Worm (Caenorhabditis elegans) whole organism, L2 larva: ENCODE results near the gene ldp-1.

Experiments
- ZK546.5 ChIP-seq: sonication (generic microtip); optimal IDR thresholded peaks from 2 replicates; lab custom pipeline; 2017; ENCODE audit warnings: missing biosample characterization, missing genetic modification characterization
- ama-1 ChIP-seq: fragments of 150-350 bp; optimal IDR thresholded peaks from 2 replicates; lab custom pipeline; 2018; ENCODE audit warnings: inconsistent platforms
- blmp-1 ChIP-seq: sonication (generic microtip); optimal IDR thresholded peaks from 2 replicates; lab custom pipeline; 2017; ENCODE audit warnings: missing genetic modification characterization, mild to moderate bottlenecking, missing compliant biosample characterization, antibody characterized with exemption, moderate library complexity; ENCODE audit not compliant: insufficient read depth
- lin-39 ChIP-seq: fragments of 150-350 bp; optimal IDR thresholded peaks from 2 replicates; lab custom pipeline; 2014; ENCODE audit warnings: missing biosample characterization, missing genetic modification reagents, missing genetic modification characterization
- nhr-11 ChIP-seq: fragments of 150-350 bp; optimal IDR thresholded peaks from 2 replicates; lab custom pipeline; 2014; ENCODE audit warnings: missing biosample characterization, missing genetic modification characterization
- nhr-12 ChIP-seq: fragments of 150-350 bp; optimal IDR thresholded peaks from 2 replicates; lab custom pipeline; 2014; ENCODE audit warnings: missing biosample characterization, missing genetic modification characterization
- nhr-25 ChIP-seq: fragments of 150-350 bp; sonication (generic microtip); optimal IDR thresholded peaks from 3 replicates; lab custom pipeline; 2014; ENCODE audit warnings: missing biosample characterization, missing genetic modification characterization
- nhr-77 ChIP-seq: fragments of 150-350 bp; optimal IDR thresholded peaks from 2 replicates; lab custom pipeline; 2014; ENCODE audit warnings: missing biosample characterization, missing genetic modification characterization
- skn-1 ChIP-seq: sonication (generic microtip); optimal IDR thresholded peaks from 2 replicates; lab custom pipeline; 2017; ENCODE audit warnings: missing biosample characterization, missing genetic modification characterization
- sma-9 ChIP-seq, 2 experiments: fragments of 150-350 bp in 1 of 2; sonication (generic microtip) in 1 of 2; optimal IDR thresholded peaks; 2 replicates each; lab custom pipeline; 2014 to 2016; ENCODE audit warnings: missing genetic modification characterization in 2 of 2, mild to moderate bottlenecking in 1 of 2, missing biosample characterization in 1 of 2, missing compliant biosample characterization in 1 of 2, missing genetic modification reagents in 1 of 2, moderate library complexity in 1 of 2
- zag-1 ChIP-seq: fragments of 150-350 bp; optimal IDR thresholded peaks from 2 replicates; lab custom pipeline; 2014; ENCODE audit warnings: missing biosample characterization, missing genetic modification characterization
- ztf-11 ChIP-seq: sonication (generic microtip); optimal IDR thresholded peaks from 2 replicates; lab custom pipeline; 2017; ENCODE audit warnings: missing biosample characterization, missing genetic modification characterization

- TF ChIP-seq nhr-12 (tag; lab: Kevin White, UChicago) (no peak), skn-1 (no peak), lin-39 (tag; lab: Kevin White, UChicago) (no peak), zag-1 (tag; lab: Kevin White, UChicago) (no peak), ama-1 (lab: Kevin White, UChicago) (no peak), nhr-77 (no peak), sma-9 (GFP tag; optimal IDR thresholded peaks at IDR 0.05; lab: Kevin White, UChicago) (no peak), sma-9 (tag; optimal IDR thresholded peaks at IDR 0.05; lab: Kevin White, UChicago) (no peak), nhr-11 (no peak), blmp-1 (tag; lab: Kevin White, UChicago) (no peak), ZK546.5 (no peak), ztf-11 (tag; lab: Kevin White, UChicago) (no peak), nhr-25 (tag; lab: Kevin White, UChicago) (no peak)
Observed at ce11 chrV:2177307-2177764, 50.0 kb downstream of the ldp-1 start, which contains the start of gene srbc-17.
